Worm (Caenorhabditis elegans) whole organism, L1 larva: ENCODE data around the gene C35A5.11.

Source experiments
- ama-1 ChIP-seq: fragments of 150-350 bp; optimal IDR thresholded peaks from 2 replicates; lab custom pipeline; 2014
- ceh-88 ChIP-seq: fragments of 200-800 bp; sonication (Bioruptor generic); IDR thresholded peaks from 2 replicates; pipeline ENCODE4 v1.3.6; 2022; ENCODE audit warnings: missing genetic modification characterization, missing compliant biosample characterization
- ces-1 ChIP-seq: fragments of 150-350 bp; optimal IDR thresholded peaks from 2 replicates; lab custom pipeline; 2014; ENCODE audit warnings: missing biosample characterization, missing genetic modification reagents, missing genetic modification characterization
- ets-5 ChIP-seq: fragments of 200-800 bp; sonication (Bioruptor generic); IDR thresholded peaks from 2 replicates; pipeline ENCODE4 v1.3.6; 2022; ENCODE audit warnings: missing genetic modification characterization, missing compliant biosample characterization
- fkh-10 ChIP-seq: sonication (generic microtip); optimal IDR thresholded peaks from 2 replicates; lab custom pipeline; 2017; ENCODE audit warnings: missing biosample characterization, missing genetic modification reagents, missing genetic modification characterization
- lsy-2 ChIP-seq, 2 experiments: fragments of 150-350 bp; optimal IDR thresholded peaks; 2 replicates each; lab custom pipeline; 2014; ENCODE audit warnings: missing biosample characterization in 2 of 2, missing genetic modification characterization in 2 of 2
- nhr-20 ChIP-seq: sonication (generic microtip); optimal IDR thresholded peaks from 2 replicates; lab custom pipeline; 2016; ENCODE audit warnings: mild to moderate bottlenecking, missing genetic modification characterization, missing compliant biosample characterization
- nhr-76 ChIP-seq: sonication (generic microtip); optimal IDR thresholded peaks from 2 replicates; lab custom pipeline; 2017; ENCODE audit warnings: missing biosample characterization, missing genetic modification characterization
- tbx-2 ChIP-seq: sonication (generic microtip); optimal IDR thresholded peaks from 2 replicates; lab custom pipeline; 2016; ENCODE audit warnings: missing genetic modification characterization, missing compliant biosample characterization
- tlp-1 ChIP-seq: fragments of 150-350 bp; optimal IDR thresholded peaks from 2 replicates; lab custom pipeline; 2014; ENCODE audit warnings: missing biosample characterization, missing genetic modification characterization
- unc-130 ChIP-seq: fragments of 150-350 bp; optimal IDR thresholded peaks from 2 replicates; lab custom pipeline; 2017; ENCODE audit warnings: missing biosample characterization, missing genetic modification characterization, inconsistent platforms
- unc-30 ChIP-seq: sonication (generic microtip); optimal IDR thresholded peaks from 2 replicates; lab custom pipeline; 2017; ENCODE audit warnings: missing biosample characterization, missing genetic modification characterization
- zag-1 ChIP-seq: fragments of 150-350 bp; optimal IDR thresholded peaks from 2 replicates; lab custom pipeline; 2014; ENCODE audit warnings: missing biosample characterization, missing genetic modification characterization

DNA sequence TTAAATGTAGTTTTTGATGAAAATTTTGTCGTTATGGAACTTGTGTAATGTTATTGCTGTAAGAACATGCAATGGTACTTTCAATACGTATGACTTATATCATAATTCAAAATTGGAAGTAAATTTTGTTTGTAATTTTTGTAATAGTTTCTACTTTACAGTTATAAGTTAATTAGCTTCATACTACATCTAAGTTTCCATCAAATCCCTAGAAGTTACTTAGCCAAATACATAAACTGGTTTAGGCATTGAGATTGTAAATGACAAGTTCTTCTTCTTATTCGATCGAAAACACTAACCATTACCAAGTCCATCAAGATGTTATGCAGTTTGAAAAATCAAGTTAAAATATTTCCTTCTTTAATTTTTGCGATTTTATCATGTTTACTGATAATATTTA is 46.8 kb upstream of the C35A5.11 start, which contains the start of gene F32G8.2:
- TF ChIP-seq ama-1 (lab: Kevin White, UChicago) (no peak), ets-5 (GFP tag; lab: Robert Waterston, UW) (no peak), nhr-76 (tag; lab: Kevin White, UChicago) (no peak), unc-130 (tag; lab: Kevin White, UChicago) (no peak), ces-1 (GFP tag; lab: Kevin White, UChicago) (no peak), fkh-10 (no peak), zag-1 (tag; lab: Kevin White, UChicago) (no peak), unc-30 (no peak), ceh-88 (GFP tag; lab: Robert Waterston, UW) (no peak), tbx-2 (tag; lab: Kevin White, UChicago) (no peak), nhr-20 (tag; lab: Kevin White, UChicago) (no peak), lsy-2 (tag; optimal IDR thresholded peaks at IDR 0.05; lab: Kevin White, UChicago) (no peak), tlp-1 (tag; lab: Kevin White, UChicago) (no peak)
